Worm (Caenorhabditis elegans) whole organism, young adult: ENCODE measurements around the gene gcy-29.

ENCODE experiments used
- B0261.1 ChIP-seq: sonication (generic microtip); optimal IDR thresholded peaks from 2 replicates; lab custom pipeline; 2016; ENCODE audit warnings: mild to moderate bottlenecking, missing genetic modification characterization, moderate library complexity, missing compliant biosample characterization
- ceh-100 ChIP-seq: fragments of 200-800 bp; sonication (Bioruptor generic); IDR thresholded peaks from 2 replicates; pipeline ENCODE4 v1.3.6; 2022; ENCODE audit warnings: missing genetic modification reagents, missing genetic modification characterization, missing compliant biosample characterization
- lin-35 ChIP-seq, 3 experiments: fragments of 150-350 bp in 2 of 3; sonication (generic microtip) in 1 of 3; optimal IDR thresholded peaks; 2 replicates each; lab custom pipeline; 2014 to 2018; ENCODE audit warnings: missing biosample characterization in 3 of 3, missing genetic modification characterization in 3 of 3, missing genetic modification reagents in 3 of 3

DNA sequence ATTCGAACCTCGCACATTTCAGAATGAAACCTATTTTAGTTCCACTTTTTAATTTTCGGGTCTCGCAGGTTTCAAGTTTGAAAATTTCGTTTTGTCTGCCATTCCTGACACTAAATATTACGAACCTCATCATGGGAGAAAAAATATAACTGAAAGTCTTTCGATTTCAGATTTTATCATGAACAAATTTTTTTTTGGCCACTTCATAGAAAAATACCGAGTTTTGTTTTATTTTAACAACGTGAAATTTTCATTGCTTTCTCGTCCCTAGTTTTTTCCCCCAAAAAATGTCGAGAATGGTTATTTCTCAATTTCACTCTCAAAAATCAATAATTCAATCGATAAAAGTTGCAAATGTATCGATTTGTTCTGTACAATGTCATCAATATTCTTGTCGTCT lies 30.1 kb upstream of the gcy-29 start, which contains the start of gene C01G12.9:
- TF ChIP-seq ceh-100 (GFP tag; lab: Robert Waterston, UW) (no peak), B0261.1 (tag; lab: Kevin White, UChicago) (no peak), lin-35 (GFP tag; optimal IDR thresholded peaks at IDR 0.05; lab: Kevin White, UChicago) (no peak)
